Fruit fly (Drosophila melanogaster) whole organism, embryonic: ENCODE data around the gene CG10348.

Experiments
- BEAF-32 ChIP-seq: fragments of 200-800 bp; sonication (Bioruptor generic); optimal IDR thresholded peaks from 3 replicates; lab custom pipeline; 2017; ENCODE audit warnings: missing biosample characterization, missing genetic modification characterization, mild to moderate bottlenecking, moderate library complexity, missing genetic modification reagents
- CG1647 ChIP-seq: fragments of 200-800 bp; sonication (Bioruptor generic); optimal IDR thresholded peaks from 3 replicates; lab custom pipeline; 2016; ENCODE audit warnings: missing biosample characterization, missing genetic modification characterization
- CG7928 ChIP-seq: fragments of 200-800 bp; sonication (Bioruptor generic); optimal IDR thresholded peaks from 2 replicates; lab custom pipeline; 2017; ENCODE audit warnings: missing biosample characterization, mild to moderate bottlenecking, missing genetic modification characterization
- GATAe ChIP-seq: fragments of 200-800 bp; sonication (Bioruptor generic); conservative IDR thresholded peaks from 2 replicates; pipeline ENCODE4 v1.3.6; 2022; ENCODE audit warnings: missing biosample characterization, missing genetic modification characterization

DNA sequence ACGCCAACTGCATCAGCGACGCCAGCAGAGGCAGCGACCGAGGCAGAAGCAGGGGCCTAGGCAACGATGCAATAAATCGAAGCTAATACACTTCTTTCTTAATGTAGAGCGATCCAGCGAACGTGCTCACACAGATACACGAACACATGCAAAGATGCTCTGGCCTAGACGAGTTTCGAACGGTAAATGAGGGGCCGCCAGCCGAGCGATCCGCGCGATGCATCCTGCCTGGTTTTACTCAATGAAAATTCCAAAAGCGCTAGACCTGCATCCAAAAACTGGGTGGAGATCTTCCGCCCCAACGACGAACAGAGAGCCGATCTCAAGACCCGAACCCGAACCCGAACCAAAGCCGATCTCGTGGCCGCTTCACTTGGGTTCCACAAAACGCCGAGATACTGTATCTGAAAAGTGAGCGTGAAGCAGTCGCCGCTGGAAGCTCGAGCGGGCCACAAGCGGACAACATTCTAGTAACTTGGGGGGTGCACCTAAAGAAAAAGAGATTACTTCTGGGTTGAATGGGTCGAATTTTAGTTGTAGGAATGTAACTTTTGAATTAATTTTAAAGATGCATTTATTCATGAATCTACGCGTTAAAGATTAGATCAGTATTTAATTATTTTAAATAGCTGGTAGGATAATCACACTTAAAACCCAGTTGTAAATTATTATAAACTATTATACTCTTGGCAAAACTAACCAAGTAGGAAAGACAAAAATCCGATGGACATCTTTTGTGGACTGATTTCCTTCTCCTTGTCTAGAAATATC, 621 bp upstream of the CG10348 start:
- no peak for TF ChIP-seq CG1647 (GFP tag; lab: Kevin White, UChicago)
- no peak for TF ChIP-seq BEAF-32 (GFP tag; lab: Kevin White, UChicago)
- no peak for TF ChIP-seq CG7928 (GFP tag; lab: Kevin White, UChicago)
- no peak for TF ChIP-seq GATAe (GFP tag; lab: Robert Waterston, UW)
